Fruit fly (Drosophila melanogaster): Measurements from ENCODE around the gene Ca-alpha1T.

Gene Ca-alpha1T

dm6 chrX:6193183-6193810 lies 1.0 kb upstream of the Ca-alpha1T start (continued):
- no peak for TF ChIP-seq Neu2 (GFP tag; optimal IDR thresholded peaks at IDR 0.05; ENCODE audit: borderline replicate concordance)
- TF ChIP-seq CG8089 (GFP tag; optimal IDR thresholded peaks at IDR 0.05), result no peak
- TF ChIP-seq gfzf (GFP tag; optimal IDR thresholded peaks at IDR 0.05), result no peak
- peak; percentile 25 for TF ChIP-seq jing (GFP tag; optimal IDR thresholded peaks at IDR 0.05)
- TF ChIP-seq p53 (GFP tag; optimal IDR thresholded peaks at IDR 0.05), result no peak
- TF ChIP-seq CG3065 (GFP tag; optimal IDR thresholded peaks at IDR 0.05), result peak; percentile 11
- peak; percentile 25 for TF ChIP-seq CG13123 (GFP tag; optimal IDR thresholded peaks at IDR 0.05)
- TF ChIP-seq inv (GFP tag; IDR thresholded peaks at IDR 0.05; ENCODE audit: partially characterized antibody), result no peak
- TF ChIP-seq bab2 (GFP tag; optimal IDR thresholded peaks at IDR 0.05), result peak; percentile 30
- no peak for TF ChIP-seq Doc3 (GFP tag; IDR thresholded peaks at IDR 0.05; ENCODE audit: partially characterized antibody)
- TF ChIP-seq cato (GFP tag; optimal IDR thresholded peaks at IDR 0.05; ENCODE audit: borderline replicate concordance), result peak; percentile 8
- no peak for TF ChIP-seq knrl (GFP tag; IDR thresholded peaks at IDR 0.05; ENCODE audit: partially characterized antibody)
- peak; percentile 84 for TF ChIP-seq CG17328 (GFP tag; IDR thresholded peaks at IDR 0.05)
- TF ChIP-seq CG12942 (GFP tag; optimal IDR thresholded peaks at IDR 0.05), result peak; percentile 46
- peak; percentile 81 for TF ChIP-seq BtbVII (GFP tag; optimal IDR thresholded peaks at IDR 0.05)
- TF ChIP-seq CG17186 (GFP tag; optimal IDR thresholded peaks at IDR 0.05), result no peak
- TF ChIP-seq Nf-YC (tag; optimal IDR thresholded peaks at IDR 0.05), result peak; percentile 58
- TF ChIP-seq Jarid2 (GFP tag; optimal IDR thresholded peaks at IDR 0.05), result peak; percentile 47
- peak; percentile 75 for TF ChIP-seq CG17829 (tag; optimal IDR thresholded peaks at IDR 0.05)
- peak; percentile 59 for TF ChIP-seq CG17568 (GFP tag; optimal IDR thresholded peaks at IDR 0.05)
- peak; percentile 75 for TF ChIP-seq peb (GFP tag; IDR thresholded peaks at IDR 0.05)
- peak; percentile 43 for TF ChIP-seq tup (GFP tag; optimal IDR thresholded peaks at IDR 0.05)
- TF ChIP-seq CG11398 (GFP tag; optimal IDR thresholded peaks at IDR 0.05), result no peak
- TF ChIP-seq CG13624 (GFP tag; optimal IDR thresholded peaks at IDR 0.05), result peak; percentile 8
- peak; percentile 75 for TF ChIP-seq CG17385 (GFP tag; optimal IDR thresholded peaks at IDR 0.05)
- TF ChIP-seq pan (optimal IDR thresholded peaks at IDR 0.05), result no peak
- peak in 1 of 2 experiments; percentile 94 for TF ChIP-seq pan (GFP tag; optimal IDR thresholded peaks at IDR 0.05 in 1 of 2, IDR thresholded peaks at IDR 0.05 in 1 of 2)
- TF ChIP-seq lola (GFP tag; optimal IDR thresholded peaks at IDR 0.05), result no peak
- TF ChIP-seq CG3847 (GFP tag; IDR thresholded peaks at IDR 0.05), result peak; percentile 85
- TF ChIP-seq Fer1 (GFP tag; optimal IDR thresholded peaks at IDR 0.05), result peak; percentile 92
- TF ChIP-seq dati (GFP tag; IDR thresholded peaks at IDR 0.05), result peak; percentile 52; the same call in 1 of the 2 replicates
- TF ChIP-seq CG15011 (GFP tag; optimal IDR thresholded peaks at IDR 0.05), result peak; percentile 66
- no peak for TF ChIP-seq zf30C (GFP tag; optimal IDR thresholded peaks at IDR 0.05)
- TF ChIP-seq CG7928 (GFP tag; optimal IDR thresholded peaks at IDR 0.05), result peak; percentile 21
- TF ChIP-seq CG31388 (GFP tag; optimal IDR thresholded peaks at IDR 0.05), result no peak
- peak; percentile 90 for TF ChIP-seq Rfx (GFP tag; IDR thresholded peaks at IDR 0.05)
- TF ChIP-seq emc (GFP tag; optimal IDR thresholded peaks at IDR 0.05), result no peak
- peak; percentile 54 for TF ChIP-seq Abd-B (GFP tag; optimal IDR thresholded peaks at IDR 0.05)
- peak; percentile 54 for TF ChIP-seq CG1602 (GFP tag; optimal IDR thresholded peaks at IDR 0.05)
- peak; percentile 38 for TF ChIP-seq schlank (tag; optimal IDR thresholded peaks at IDR 0.05)
- TF ChIP-seq CG33213 (GFP tag; optimal IDR thresholded peaks at IDR 0.05), result no peak
- TF ChIP-seq fd96Cb (tag; optimal IDR thresholded peaks at IDR 0.05), result peak; percentile 77
- peak; percentile 60 for TF ChIP-seq CG9437 (GFP tag; optimal IDR thresholded peaks at IDR 0.05)
- peak; percentile 79 for TF ChIP-seq CG3281 (GFP tag; optimal IDR thresholded peaks at IDR 0.05)
- peak; percentile 88 for TF ChIP-seq so (GFP tag; IDR thresholded peaks at IDR 0.05)
- peak; percentile 68 for TF ChIP-seq Fer2 (tag; optimal IDR thresholded peaks at IDR 0.05)
- TF ChIP-seq amos (GFP tag; IDR thresholded peaks at IDR 0.05; ENCODE audit: partially characterized antibody), result no peak
- peak; percentile 28 for TF ChIP-seq Bteb2 (GFP tag; optimal IDR thresholded peaks at IDR 0.05)
- TF ChIP-seq nerfin-1 (tag; optimal IDR thresholded peaks at IDR 0.05), result no peak

All from whole organism, embryonic.